Fruit fly (Drosophila melanogaster) whole organism, embryonic: ENCODE measurements around the gene CG13110.

Experiments
- CG10209 ChIP-seq: fragments of 200-800 bp; sonication (Bioruptor generic); optimal IDR thresholded peaks from 3 replicates; lab custom pipeline; 2017; ENCODE audit warnings: missing biosample characterization, mild to moderate bottlenecking, missing genetic modification characterization, missing genetic modification reagents
- CG12236 ChIP-seq: fragments of 200-800 bp; sonication (Bioruptor generic); optimal IDR thresholded peaks from 2 replicates; lab custom pipeline; 2016; ENCODE audit warnings: missing biosample characterization, missing genetic modification characterization
- CG13424 ChIP-seq: fragments of 200-800 bp; sonication (Bioruptor generic); optimal IDR thresholded peaks from 2 replicates; lab custom pipeline; 2019; ENCODE audit warnings: missing biosample characterization, mild to moderate bottlenecking, missing genetic modification characterization, moderate library complexity
- CG13894 ChIP-seq: fragments of 200-800 bp; sonication (Bioruptor generic); optimal IDR thresholded peaks from 3 replicates; lab custom pipeline; 2018; ENCODE audit warnings: missing biosample characterization, mild to moderate bottlenecking, missing genetic modification characterization, moderate library complexity
- CG1603 ChIP-seq: fragments of 200-800 bp; sonication (Bioruptor generic); optimal IDR thresholded peaks from 2 replicates; lab custom pipeline; 2019; ENCODE audit warnings: missing biosample characterization, mild to moderate bottlenecking, missing genetic modification characterization, moderate library complexity
- CG17328 ChIP-seq: fragments of 200-800 bp; sonication (Bioruptor generic); IDR thresholded peaks from 2 replicates; pipeline ENCODE4 v1.3.6; 2022; ENCODE audit warnings: missing biosample characterization, missing genetic modification characterization
- CG17385 ChIP-seq: fragments of 200-800 bp; sonication (Bioruptor generic); optimal IDR thresholded peaks from 3 replicates; lab custom pipeline; 2018; ENCODE audit warnings: missing biosample characterization, mild to moderate bottlenecking, missing genetic modification characterization
- CG2120 ChIP-seq: fragments of 200-800 bp; sonication (Bioruptor generic); optimal IDR thresholded peaks from 3 replicates; lab custom pipeline; 2016; ENCODE audit warnings: missing biosample characterization, missing genetic modification characterization
- CG2712 ChIP-seq: fragments of 200-800 bp; optimal IDR thresholded peaks from 3 replicates; lab custom pipeline; 2019; ENCODE audit warnings: missing biosample characterization, mild to moderate bottlenecking, missing genetic modification characterization, moderate library complexity
- CG30403 ChIP-seq: fragments of 200-800 bp; sonication (Bioruptor generic); optimal IDR thresholded peaks from 3 replicates; lab custom pipeline; 2016; ENCODE audit warnings: missing biosample characterization, missing genetic modification characterization
- CG31441 ChIP-seq: fragments of 200-800 bp; sonication (Bioruptor generic); IDR thresholded peaks from 2 replicates; pipeline ENCODE4 v1.3.6; 2022; ENCODE audit warnings: missing biosample characterization, missing genetic modification characterization
- CG4424 ChIP-seq: fragments of 200-800 bp; sonication (Bioruptor generic); optimal IDR thresholded peaks from 3 replicates; lab custom pipeline; 2016; ENCODE audit warnings: missing biosample characterization, missing genetic modification characterization
- CG5245 ChIP-seq: fragments of 200-800 bp; sonication (Bioruptor generic); optimal IDR thresholded peaks from 3 replicates; lab custom pipeline; 2016; ENCODE audit warnings: missing biosample characterization, missing genetic modification characterization
- CG7271 ChIP-seq: fragments of 200-800 bp; sonication (Bioruptor generic); optimal IDR thresholded peaks from 2 replicates; lab custom pipeline; 2018; ENCODE audit warnings: missing biosample characterization, mild to moderate bottlenecking, missing genetic modification characterization, moderate library complexity
- CG7786 ChIP-seq: fragments of 200-800 bp; sonication (Bioruptor generic); optimal IDR thresholded peaks from 2 replicates; lab custom pipeline; 2016; ENCODE audit warnings: missing biosample characterization, missing genetic modification characterization
- CG8089 ChIP-seq: fragments of 200-800 bp; sonication (Bioruptor generic); optimal IDR thresholded peaks from 3 replicates; lab custom pipeline; 2016; ENCODE audit warnings: missing biosample characterization, missing genetic modification characterization
- CG9215 ChIP-seq: fragments of 200-800 bp; sonication (Bioruptor generic); IDR thresholded peaks from 2 replicates; pipeline ENCODE4 v1.3.6; 2022; ENCODE audit warnings: missing biosample characterization, missing genetic modification characterization
- CTCF ChIP-seq: fragments of 200-800 bp; sonication (Bioruptor generic); optimal IDR thresholded peaks from 2 replicates; lab custom pipeline; 2017; ENCODE audit warnings: missing biosample characterization, mild to moderate bottlenecking, missing genetic modification characterization, moderate library complexity
- D ChIP-seq, 2 experiments: fragments of 200-800 bp in 1 of 2; fragments of >200 bp in 1 of 2; sonication (Bioruptor generic) in 1 of 2; optimal IDR thresholded peaks; 2 replicates in 1 of 2; 3 replicates in 1 of 2; lab custom pipeline; 2017; ENCODE audit warnings: mild to moderate bottlenecking in 1 of 2, missing biosample characterization in 1 of 2, missing genetic modification characterization in 1 of 2, missing genetic modification reagents in 1 of 2
- Dip3 ChIP-seq: fragments of 200-800 bp; sonication (Bioruptor generic); optimal IDR thresholded peaks from 3 replicates; lab custom pipeline; 2016; ENCODE audit warnings: missing biosample characterization, missing genetic modification characterization
- Eip74EF ChIP-seq, 2 experiments: fragments of 200-800 bp in 1 of 2; fragments of >200 bp in 1 of 2; sonication (Bioruptor generic) in 1 of 2; optimal IDR thresholded peaks; 2 replicates each; lab custom pipeline; 2017 to 2019; ENCODE audit warnings: missing biosample characterization in 2 of 2, missing genetic modification characterization in 2 of 2, mild to moderate bottlenecking in 1 of 2, moderate library complexity in 1 of 2
- Ets65A ChIP-seq: fragments of 200-800 bp; sonication (Bioruptor generic); peaks from one replicate; lab custom pipeline; 2016; ENCODE audit warnings: missing biosample characterization, missing genetic modification characterization
- Fer1 ChIP-seq: fragments of 200-800 bp; sonication (Bioruptor generic); optimal IDR thresholded peaks from 2 replicates; lab custom pipeline; 2017; ENCODE audit warnings: missing biosample characterization, mild to moderate bottlenecking, missing genetic modification characterization
- Fer3 ChIP-seq: fragments of 200-800 bp; sonication (Bioruptor generic); optimal IDR thresholded peaks from 2 replicates; lab custom pipeline; 2018; ENCODE audit warnings: missing biosample characterization, mild to moderate bottlenecking, missing genetic modification characterization, moderate library complexity
- H2.0 ChIP-seq: fragments of 200-800 bp; sonication (Bioruptor generic); IDR thresholded peaks from 2 replicates; pipeline ENCODE4 v1.3.6; 2022; ENCODE audit warnings: missing biosample characterization, missing genetic modification characterization
- Hr51 ChIP-seq, 2 experiments: fragments of 200-800 bp; sonication (Bioruptor generic); optimal IDR thresholded peaks; 2 replicates in 1 of 2; 3 replicates in 1 of 2; lab custom pipeline; 2016 to 2018; ENCODE audit warnings: missing biosample characterization in 2 of 2, missing genetic modification characterization in 2 of 2, mild to moderate bottlenecking in 1 of 2, moderate library complexity in 1 of 2
- Meics ChIP-seq: fragments of 200-800 bp; sonication (Bioruptor generic); optimal IDR thresholded peaks from 2 replicates; lab custom pipeline; 2017; ENCODE audit warnings: missing biosample characterization, mild to moderate bottlenecking, missing genetic modification characterization
- Oli ChIP-seq: fragments of 200-800 bp; sonication (Bioruptor generic); optimal IDR thresholded peaks from 2 replicates; lab custom pipeline; 2018; ENCODE audit warnings: missing biosample characterization, mild to moderate bottlenecking, missing genetic modification characterization, moderate library complexity
- Rfx ChIP-seq: fragments of 200-800 bp; sonication (Bioruptor generic); IDR thresholded peaks from 2 replicates; pipeline ENCODE4 v1.3.6; 2022; ENCODE audit warnings: missing biosample characterization, missing genetic modification characterization
- Side ChIP-seq: fragments of 200-800 bp; sonication (Bioruptor generic); optimal IDR thresholded peaks from 2 replicates; lab custom pipeline; 2016; ENCODE audit warnings: missing biosample characterization, missing genetic modification characterization
- Sox102F ChIP-seq: fragments of 200-800 bp; sonication (Bioruptor generic); optimal IDR thresholded peaks from 2 replicates; lab custom pipeline; 2018; ENCODE audit warnings: missing biosample characterization, mild to moderate bottlenecking, missing genetic modification characterization, moderate library complexity
- Sry-δ ChIP-seq: fragments of 200-800 bp; sonication (Bioruptor generic); optimal IDR thresholded peaks from 2 replicates; lab custom pipeline; 2016; ENCODE audit warnings: missing biosample characterization, missing genetic modification characterization
- Xbp1 ChIP-seq: fragments of 200-800 bp; sonication (Bioruptor generic); optimal IDR thresholded peaks from 3 replicates; lab custom pipeline; 2016; ENCODE audit warnings: missing biosample characterization, mild to moderate bottlenecking, missing genetic modification characterization
- caup ChIP-seq: fragments of 200-800 bp; sonication (Bioruptor generic); optimal IDR thresholded peaks from 3 replicates; lab custom pipeline; 2017; ENCODE audit warnings: missing biosample characterization, mild to moderate bottlenecking, missing genetic modification characterization, moderate library complexity; ENCODE audit not compliant: severe bottlenecking
- cwo ChIP-seq: fragments of 200-800 bp; sonication (Bioruptor generic); optimal IDR thresholded peaks from 3 replicates; lab custom pipeline; 2017; ENCODE audit warnings: missing biosample characterization, missing genetic modification characterization, mild to moderate bottlenecking, moderate library complexity, missing genetic modification reagents
- dpn ChIP-seq, 2 experiments: fragments of 200-800 bp; sonication (Bioruptor generic); optimal IDR thresholded peaks; 3 replicates each; lab custom pipeline; 2016; ENCODE audit warnings: missing biosample characterization in 2 of 2, missing genetic modification characterization in 2 of 2
- dysf ChIP-seq: fragments of 200-800 bp; sonication (Bioruptor generic); IDR thresholded peaks from 3 replicates; pipeline ENCODE4 v1.3.6; 2022; ENCODE audit warnings: missing biosample characterization, missing genetic modification characterization
- ham ChIP-seq: fragments of 200-800 bp; sonication (Bioruptor generic); IDR thresholded peaks from 2 replicates; pipeline ENCODE4 v1.3.6; 2022; ENCODE audit warnings: missing biosample characterization, missing genetic modification characterization
- ind ChIP-seq: fragments of 200-800 bp; sonication (Bioruptor generic); optimal IDR thresholded peaks from 3 replicates; lab custom pipeline; 2016; ENCODE audit warnings: missing biosample characterization, missing genetic modification characterization
- lab ChIP-seq: fragments of 200-800 bp; sonication (Bioruptor generic); optimal IDR thresholded peaks from 3 replicates; lab custom pipeline; 2017; ENCODE audit warnings: missing biosample characterization, missing genetic modification characterization, mild to moderate bottlenecking, moderate library complexity, missing genetic modification reagents
- odd ChIP-seq: fragments of 200-800 bp; sonication (Bioruptor generic); optimal IDR thresholded peaks from 2 replicates; lab custom pipeline; 2017; ENCODE audit warnings: missing biosample characterization, mild to moderate bottlenecking, missing genetic modification characterization
- pita ChIP-seq: fragments of 200-800 bp; sonication (Bioruptor generic); optimal IDR thresholded peaks from 2 replicates; lab custom pipeline; 2017; ENCODE audit warnings: missing biosample characterization, mild to moderate bottlenecking, missing genetic modification characterization
- sc ChIP-seq, 3 experiments: fragments of >200 bp in 2 of 3; fragments of 200-800 bp in 1 of 3; sonication (Bioruptor generic) in 1 of 3; optimal IDR thresholded peaks; 2 replicates in 2 of 3; 3 replicates in 1 of 3; lab custom pipeline; 2017; ENCODE audit warnings: mild to moderate bottlenecking in 1 of 3, missing biosample characterization in 1 of 3, missing genetic modification characterization in 1 of 3, missing genetic modification reagents in 1 of 3
- sens ChIP-seq: fragments of 200-800 bp; sonication (Bioruptor generic); peaks from one replicate; lab custom pipeline; 2016; ENCODE audit warnings: missing biosample characterization, missing genetic modification characterization
- ssp ChIP-seq: fragments of 200-800 bp; sonication (Bioruptor generic); IDR thresholded peaks from 2 replicates; pipeline ENCODE4 v1.3.6; 2022; ENCODE audit warnings: missing biosample characterization, missing genetic modification characterization
- trem ChIP-seq: fragments of 200-800 bp; optimal IDR thresholded peaks from 3 replicates; lab custom pipeline; 2019; ENCODE audit warnings: missing biosample characterization, mild to moderate bottlenecking, missing genetic modification characterization, moderate library complexity
- ttk ChIP-seq: fragments of 200-800 bp; sonication (Bioruptor generic); IDR thresholded peaks from 2 replicates; pipeline ENCODE4 v2.1.2; 2022; ENCODE audit warnings: missing biosample characterization, missing genetic modification characterization
- wdn ChIP-seq: fragments of 200-800 bp; sonication (Bioruptor generic); IDR thresholded peaks from 2 replicates; pipeline ENCODE4 v1.3.6; 2022; ENCODE audit warnings: missing biosample characterization, missing genetic modification characterization
- zen ChIP-seq: fragments of 200-800 bp; sonication (Bioruptor generic); optimal IDR thresholded peaks from 3 replicates; lab custom pipeline; 2018; ENCODE audit warnings: missing biosample characterization, mild to moderate bottlenecking, missing genetic modification characterization, moderate library complexity
- zf30C ChIP-seq: fragments of 200-800 bp; sonication (Bioruptor generic); optimal IDR thresholded peaks from 3 replicates; lab custom pipeline; 2018; ENCODE audit warnings: missing biosample characterization, mild to moderate bottlenecking, missing genetic modification characterization

CG13110 gene

dm6 chr2L:9400153-9400552, 49.9 kb downstream of the CG13110 start (continued):
- TF ChIP-seq wdn (GFP tag; lab: Robert Waterston, UW): no peak
- TF ChIP-seq pita (GFP tag; lab: Kevin White, UChicago): no peak
- no peak for TF ChIP-seq odd
- no peak for TF ChIP-seq CG5245 (GFP tag; lab: Kevin White, UChicago)
- no peak for TF ChIP-seq CTCF (GFP tag; lab: Kevin White, UChicago)
- TF ChIP-seq CG9215 (GFP tag; lab: Robert Waterston, UW): peak; percentile 15; the same call in 1 of the 2 replicates
- TF ChIP-seq ham (GFP tag; lab: Robert Waterston, UW): no peak
- no peak for TF ChIP-seq D (optimal IDR thresholded peaks at IDR 0.05; lab: Kevin White, UChicago)
- no peak for TF ChIP-seq D (GFP tag; optimal IDR thresholded peaks at IDR 0.05; lab: Kevin White, UChicago)
- TF ChIP-seq sc (optimal IDR thresholded peaks at IDR 0.05; lab: Kevin White, UChicago): no peak
- no peak for TF ChIP-seq sc (GFP tag; optimal IDR thresholded peaks at IDR 0.05; lab: Kevin White, UChicago)
- peak; percentile 22 for TF ChIP-seq cwo (GFP tag; lab: Kevin White, UChicago)
- peak; percentile 60 for TF ChIP-seq lab (GFP tag; lab: Kevin White, UChicago)
- peak; percentile 57 for TF ChIP-seq Fer1 (GFP tag; lab: Kevin White, UChicago)
- TF ChIP-seq Sry-δ (GFP tag; lab: Kevin White, UChicago): no peak
- TF ChIP-seq CG2712 (tag; lab: Kevin White, UChicago): no peak
- no peak for TF ChIP-seq CG17328 (GFP tag; lab: Robert Waterston, UW)
- TF ChIP-seq Meics (GFP tag; lab: Kevin White, UChicago): peak; percentile 30
- no peak for TF ChIP-seq H2.0
- TF ChIP-seq Side (GFP tag; lab: Kevin White, UChicago): no peak
- peak in 1 of 2 experiments; percentile 25 for TF ChIP-seq dpn (GFP tag; optimal IDR thresholded peaks at IDR 0.05; lab: Kevin White, UChicago)
- no peak for TF ChIP-seq Eip74EF (GFP tag; optimal IDR thresholded peaks at IDR 0.05; lab: Kevin White, UChicago)
- no peak for TF ChIP-seq CG13894
- TF ChIP-seq ttk (GFP tag; lab: Robert Waterston, UW): 0 out of 2 replicates have a peak, but pooled peaks have one; percentile 17
- TF ChIP-seq Fer3: peak; percentile 6
- TF ChIP-seq CG12236 (GFP tag; lab: Kevin White, UChicago): no peak
- TF ChIP-seq CG2120 (GFP tag; lab: Kevin White, UChicago): peak; percentile 50
- peak; percentile 22 for TF ChIP-seq CG13424 (tag; lab: Kevin White, UChicago)
- no peak for TF ChIP-seq zen (tag; lab: Kevin White, UChicago)
- no peak for TF ChIP-seq CG1603
- peak; percentile 22 for TF ChIP-seq Sox102F (GFP tag; lab: Kevin White, UChicago)
- peak; percentile 15 for TF ChIP-seq CG30403 (GFP tag; lab: Kevin White, UChicago)
- TF ChIP-seq Hr51 (GFP tag; optimal IDR thresholded peaks at IDR 0.05; lab: Kevin White, UChicago): peak in 1 of 2 experiments; percentile 41
- TF ChIP-seq CG7786 (GFP tag; lab: Kevin White, UChicago): no peak
- peak; percentile 7 for TF ChIP-seq Xbp1 (GFP tag; lab: Kevin White, UChicago)
- TF ChIP-seq caup (GFP tag; lab: Kevin White, UChicago): peak; percentile 34
- 0 out of 2 replicates have a peak, but pooled peaks have one; percentile 29 for TF ChIP-seq CG31441 (GFP tag; lab: Robert Waterston, UW)
- no peak for TF ChIP-seq CG4424 (GFP tag; lab: Kevin White, UChicago)
- TF ChIP-seq Rfx: peak; percentile 12; the same call in 1 of the 2 replicates
- peak; percentile 29; the same call in 1 of the 3 replicates for TF ChIP-seq dysf (GFP tag; lab: Robert Waterston, UW)
- no peak for TF ChIP-seq CG7271
- peak; percentile 61 for TF ChIP-seq sens (GFP tag; lab: Kevin White, UChicago)
- TF ChIP-seq Ets65A (GFP tag; lab: Kevin White, UChicago): peak; percentile 57
- TF ChIP-seq CG10209 (GFP tag; lab: Kevin White, UChicago): no peak
- TF ChIP-seq ssp: no peak
- TF ChIP-seq CG8089: no peak
- TF ChIP-seq Dip3: no peak
- peak; percentile 8 for TF ChIP-seq ind (GFP tag; lab: Kevin White, UChicago)
- TF ChIP-seq trem (tag; lab: Kevin White, UChicago): no peak
- peak; percentile 14 for TF ChIP-seq CG17385
- no peak for TF ChIP-seq zf30C
- peak; percentile 19 for TF ChIP-seq Oli (tag; lab: Kevin White, UChicago)
